Fruit fly (Drosophila melanogaster) ovary, adult (tissue): ENCODE measurements around the gene Cftr.
A peak's percentile ranks its signal among the peaks of the same experiment; 100 is the strongest.

ENCODE experiments used
- CG17801 ChIP-seq: fragments of 200-800 bp; optimal IDR thresholded peaks from 2 replicates; lab custom pipeline; 2019; ENCODE audit warnings: missing biosample characterization, mild to moderate bottlenecking, missing genetic modification characterization, moderate library complexity; ENCODE audit not compliant: partially characterized antibody

Cftr gene

DNA sequence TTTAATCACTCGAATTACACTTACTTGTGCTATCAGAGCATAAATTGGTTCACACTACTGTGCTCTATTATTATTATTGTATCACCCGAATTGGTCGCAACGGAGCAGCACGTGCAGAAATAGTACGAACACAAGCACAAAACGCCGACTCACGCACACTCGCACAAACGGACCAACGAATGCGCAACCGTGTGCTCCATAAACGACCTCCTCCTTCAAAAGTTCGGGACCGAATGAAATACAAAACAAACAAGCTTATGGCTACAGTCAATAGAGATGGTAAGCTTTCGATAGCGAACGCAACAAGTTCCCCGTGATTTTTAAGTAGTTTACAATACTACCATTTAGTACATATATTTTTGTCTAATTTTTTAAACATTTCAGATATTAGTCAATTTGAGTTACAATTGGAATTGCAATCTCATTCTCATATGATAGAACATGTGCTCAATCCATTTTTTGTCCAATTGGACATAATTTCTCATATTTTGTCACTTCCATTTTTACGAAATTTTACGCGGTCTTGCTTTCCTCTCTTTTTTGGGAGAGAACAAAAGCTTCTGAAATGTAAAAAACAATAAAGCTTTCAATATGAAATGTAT lies at the start of gene Cftr:
Cftr (minus strand) TSS at position 239 of the 602 bp plus-strand sequence.
- TF ChIP-seq CG17801 (GFP tag; lab: Kevin White, UChicago): peak; percentile 87

dm6 chr3R:24590276-24590675 lies 46.6 kb upstream of the Cftr start:
- no peak for TF ChIP-seq CG17801 (GFP tag; lab: Kevin White, UChicago)

dm6 chr3R:24588829-24589638 lies 45.3 kb upstream of the Cftr start:
- TF ChIP-seq CG17801 (GFP tag; lab: Kevin White, UChicago): peak; percentile 45

dm6 chr3R:24586453-24586886 lies 42.8 kb upstream of the Cftr start:
- TF ChIP-seq CG17801 (GFP tag; lab: Kevin White, UChicago): peak; percentile 57

DNA sequence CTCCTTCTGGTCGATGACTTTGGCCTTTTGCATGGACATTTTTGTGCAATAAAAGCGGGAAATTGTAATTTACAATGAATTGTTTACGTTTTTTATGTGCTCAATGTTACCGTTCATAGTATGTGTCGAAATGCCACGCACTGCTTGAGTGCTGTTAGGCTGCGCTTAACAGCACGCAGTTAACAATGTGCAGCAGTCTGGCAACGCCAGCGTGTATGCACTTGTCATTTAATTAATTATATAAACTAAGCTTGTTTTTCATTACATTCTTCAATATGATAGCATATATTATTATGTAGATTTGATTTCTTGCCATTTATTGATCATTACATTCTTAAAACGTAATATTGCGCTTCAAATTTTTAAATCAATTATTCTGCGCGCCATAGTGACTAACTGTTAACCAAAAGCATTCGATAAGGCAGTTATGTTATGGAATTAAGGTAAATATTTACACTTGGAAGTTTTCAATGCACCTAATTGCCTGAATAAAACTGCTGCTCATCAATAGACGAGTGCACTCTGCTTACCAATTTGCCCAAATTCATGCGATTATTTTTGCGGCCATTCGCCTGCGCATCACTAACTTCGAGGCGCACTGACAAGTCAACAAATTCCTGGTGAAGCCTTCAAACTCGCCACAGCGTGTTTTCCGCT lies 41.5 kb upstream of the Cftr start, which contains the start of the genes CG13625 and mld:
CG13625 (minus strand) TSS at position 119 of the 657 bp plus-strand sequence.
mld (plus strand) TSS at position 612 of the 657 bp plus-strand sequence.
- TF ChIP-seq CG17801 (GFP tag; lab: Kevin White, UChicago): no peak

dm6 chr3R:24582669-24582995 lies 38.9 kb upstream of the Cftr start, which contains the start of gene REPTOR:
REPTOR (minus strand) TSS chr3R:24582864.
- peak; percentile 12 for TF ChIP-seq CG17801 (GFP tag; lab: Kevin White, UChicago)

- TF ChIP-seq CG17801 (GFP tag; lab: Kevin White, UChicago): peak; percentile 13
Measured at dm6 chr3R:24581891-24582668, 38.4 kb upstream of the Cftr start.

dm6 chr3R:24580963-24581277 lies 37.2 kb upstream of the Cftr start:
- no peak for TF ChIP-seq CG17801 (GFP tag; lab: Kevin White, UChicago)

dm6 chr3R:24580067-24580962 lies 36.6 kb upstream of the Cftr start:
- TF ChIP-seq CG17801 (GFP tag; lab: Kevin White, UChicago): no peak

- no peak for TF ChIP-seq CG17801 (GFP tag; lab: Kevin White, UChicago)
Measured at dm6 chr3R:24577355-24577754, 33.6 kb upstream of the Cftr start.

DNA sequence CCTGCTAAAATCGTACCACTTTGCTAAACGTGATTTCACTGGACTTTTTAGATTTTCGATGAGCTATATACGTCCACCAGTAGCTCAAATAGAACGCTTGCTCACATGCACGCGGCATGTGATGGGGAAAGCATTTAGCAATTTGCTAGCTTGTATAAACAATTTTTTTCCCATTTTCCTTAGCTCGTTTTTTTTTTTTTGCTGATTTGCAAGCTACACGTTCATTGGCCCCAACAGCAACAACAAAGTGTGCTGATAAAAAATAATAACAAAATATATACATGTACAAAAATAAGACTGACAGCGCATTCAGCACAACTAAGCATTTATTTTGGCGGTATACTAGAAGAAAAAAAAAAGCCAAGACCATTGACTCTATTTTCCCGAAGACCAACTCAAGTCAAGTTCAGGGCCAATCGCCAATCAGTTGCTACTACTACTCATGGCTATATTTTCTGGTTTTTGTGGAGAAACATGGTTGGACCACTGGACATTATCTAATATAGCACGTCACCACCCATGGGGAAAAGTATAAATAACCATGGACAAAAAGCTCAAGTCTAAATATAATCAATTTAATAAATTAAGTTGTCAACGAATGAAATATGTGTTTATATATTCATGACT lies 32.2 kb upstream of the Cftr start:
- peak; percentile 64 for TF ChIP-seq CG17801 (GFP tag; lab: Kevin White, UChicago)

DNA sequence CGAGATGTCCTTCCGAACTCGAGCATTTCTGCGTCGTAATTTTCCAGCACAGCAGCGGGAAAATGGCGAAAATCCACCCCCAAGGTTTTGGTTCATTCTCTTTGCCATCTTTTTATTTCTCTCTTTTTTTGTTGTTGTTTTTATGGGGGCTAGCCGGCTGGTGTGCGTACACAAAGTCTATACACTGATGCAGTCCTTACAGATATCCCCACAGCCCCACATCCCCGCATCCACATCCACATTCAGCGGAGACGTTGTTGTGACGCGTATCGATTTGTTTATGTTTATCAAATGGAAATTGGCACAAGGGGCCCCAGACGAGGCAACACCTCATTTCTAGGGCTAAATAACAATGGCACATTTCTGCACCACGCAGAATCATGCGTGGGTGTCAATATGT lies 31.4 kb upstream of the Cftr start:
- TF ChIP-seq CG17801 (GFP tag; lab: Kevin White, UChicago): no peak

dm6 chr3R:24574123-24574522 lies 30.4 kb upstream of the Cftr start:
- TF ChIP-seq CG17801 (GFP tag; lab: Kevin White, UChicago): no peak
